Worm (Caenorhabditis elegans): ENCODE measurements around the gene ikke-1.

The ikke-1 gene

DNA sequence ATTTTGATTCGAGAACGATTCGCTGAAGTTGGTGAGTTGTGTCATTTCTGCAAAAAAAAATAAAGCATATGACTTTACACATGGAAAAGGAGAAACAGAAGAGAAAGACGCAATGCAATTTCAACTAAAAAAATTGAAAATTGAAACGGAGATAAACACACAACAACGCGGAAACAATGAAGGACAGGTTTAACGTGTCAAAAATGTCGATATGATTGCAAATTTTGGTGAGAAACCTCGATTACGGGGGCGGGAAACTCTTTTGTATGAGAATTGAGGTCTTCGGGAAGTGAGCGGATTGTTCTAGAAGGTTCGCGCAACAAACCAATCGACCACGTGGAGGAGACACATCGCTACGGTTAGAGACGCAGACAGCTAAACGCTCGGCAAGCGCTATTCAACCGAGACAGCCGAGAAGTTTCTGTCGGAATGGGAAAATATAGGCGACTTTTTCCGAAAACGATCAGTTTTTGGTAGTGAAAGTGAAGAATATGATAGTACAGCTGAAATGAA is 3.3 kb upstream of the ikke-1 start, which contains the start of gene R107.5 (continued):
- TF ChIP-seq unc-130 (GFP tag; optimal IDR thresholded peaks at IDR 0.05) (no peak), fkh-10 (GFP tag; optimal IDR thresholded peaks at IDR 0.05) (no peak), R02D3.7 (tag; optimal IDR thresholded peaks at IDR 0.05) (no peak), lin-38 (GFP tag; IDR thresholded peaks at IDR 0.05) (peak; percentile 81), hif-1 (tag; optimal IDR thresholded peaks at IDR 0.05) (peak; percentile 66 to 86), zfp-2 (tag; optimal IDR thresholded peaks at IDR 0.05) (peak; percentile 72), php-3 (GFP tag; IDR thresholded peaks at IDR 0.05) (peak; percentile 92), nhr-10 (tag; optimal IDR thresholded peaks at IDR 0.05) (peak; percentile 88), ceh-44 (GFP tag; IDR thresholded peaks at IDR 0.05) (no peak), cey-2 (tag; optimal IDR thresholded peaks at IDR 0.05; ENCODE audit: borderline replicate concordance, insufficient read depth) (peak; percentile 66), ama-1 (optimal IDR thresholded peaks at IDR 0.05) (peak; percentile 48), vab-7 (GFP tag; IDR thresholded peaks at IDR 0.05) (peak; percentile 87), ztf-7 (tag; optimal IDR thresholded peaks at IDR 0.05) (peak; percentile 21), ZK337.2 (GFP tag; IDR thresholded peaks at IDR 0.05) (0 out of 2 replicates have a peak, but pooled peaks have one; percentile 53), zfp-3 (GFP tag; conservative IDR thresholded peaks at IDR 0.05) (peak; percentile 97), T26A8.4 (GFP tag; IDR thresholded peaks at IDR 0.05) (peak; percentile 94), F49E8.2 (tag; optimal IDR thresholded peaks at IDR 0.05; ENCODE audit: borderline replicate concordance) (no peak), snpc-1.2 (GFP tag; IDR thresholded peaks at IDR 0.05) (peak; percentile 83), Y5F2A.4 (GFP tag; optimal IDR thresholded peaks at IDR 0.05) (peak; percentile 88), D1046.2 (GFP tag; IDR thresholded peaks at IDR 0.05) (peak; percentile 87), dve-1 (tag; optimal IDR thresholded peaks at IDR 0.05; ENCODE audit: insufficient read depth) (peak; percentile 94)

- TF ChIP-seq saeg-2 (GFP tag; IDR thresholded peaks at IDR 0.05) (0 out of 2 replicates have a peak, but pooled peaks have one; percentile 56), zfp-3 (GFP tag; conservative IDR thresholded peaks at IDR 0.05) (no peak), ctbp-1 (GFP tag; IDR thresholded peaks at IDR 0.05) (0 out of 2 replicates have a peak, but pooled peaks have one; percentile 28), php-3 (GFP tag; IDR thresholded peaks at IDR 0.05) (no peak)
Observed at ce11 chrIII:9053263-9053662, 2.8 kb upstream of the ikke-1 start.

ce11 chrIII:9052371-9052978 is 2.0 kb upstream of the ikke-1 start:
- no peak for TF ChIP-seq F44E2.7 (GFP tag; IDR thresholded peaks at IDR 0.05)
- TF ChIP-seq F10B5.3 (tag; optimal IDR thresholded peaks at IDR 0.05), result no peak
- TF ChIP-seq ceh-28 (tag; optimal IDR thresholded peaks at IDR 0.05), result no peak
- TF ChIP-seq nhr-48 (tag; optimal IDR thresholded peaks at IDR 0.05), result no peak
- no peak for TF ChIP-seq ceh-44 (GFP tag; IDR thresholded peaks at IDR 0.05)
- no peak for TF ChIP-seq snpc-1.2 (GFP tag; IDR thresholded peaks at IDR 0.05)
- no peak for TF ChIP-seq tag-97 (GFP tag; IDR thresholded peaks at IDR 0.05)
- peak; percentile 47; the same call in 1 of the 2 replicates for TF ChIP-seq lim-7 (GFP tag; IDR thresholded peaks at IDR 0.05)
- TF ChIP-seq zfp-2 (tag; optimal IDR thresholded peaks at IDR 0.05), result no peak
- no peak for TF ChIP-seq nhr-77 (tag; optimal IDR thresholded peaks at IDR 0.05)
- TF ChIP-seq mdl-1 (tag; optimal IDR thresholded peaks at IDR 0.05), result no peak
- peak; percentile 39 for TF ChIP-seq lin-1 (GFP tag; IDR thresholded peaks at IDR 0.05)
- peak; percentile 37 for TF ChIP-seq lin-13 (GFP tag; optimal IDR thresholded peaks at IDR 0.05)
- peak; percentile 24; the same call in 1 of the 2 replicates for TF ChIP-seq vab-7 (GFP tag; IDR thresholded peaks at IDR 0.05)
- no peak for TF ChIP-seq sdz-12 (GFP tag; optimal IDR thresholded peaks at IDR 0.05)
- no peak for TF ChIP-seq unc-39 (tag; optimal IDR thresholded peaks at IDR 0.05)
- TF ChIP-seq nhr-25 (tag; optimal IDR thresholded peaks at IDR 0.05; ENCODE audit: borderline replicate concordance, insufficient read depth), result no peak
- no peak for TF ChIP-seq ztf-11 (tag; optimal IDR thresholded peaks at IDR 0.05)
- TF ChIP-seq unc-62 (GFP tag; optimal IDR thresholded peaks at IDR 0.05 in 1 of 2), result peak in 1 of 2 experiments; percentile 97
- TF ChIP-seq unc-62 (tag; optimal IDR thresholded peaks at IDR 0.05), result no peak
- no peak for TF ChIP-seq ZK337.2 (GFP tag; IDR thresholded peaks at IDR 0.05)
- TF ChIP-seq dmd-6 (GFP tag; IDR thresholded peaks at IDR 0.05), result peak; percentile 55
- no peak for TF ChIP-seq F37D6.2 (tag; optimal IDR thresholded peaks at IDR 0.05)
- TF ChIP-seq ama-1 (optimal IDR thresholded peaks at IDR 0.05), result no peak
- no peak for TF ChIP-seq daf-12 (tag; optimal IDR thresholded peaks at IDR 0.05)
- no peak for TF ChIP-seq lir-3 (tag; optimal IDR thresholded peaks at IDR 0.05)
- TF ChIP-seq T26A8.4 (GFP tag; IDR thresholded peaks at IDR 0.05), result peak; percentile 20; the same call in 1 of the 2 replicates
- no peak for TF ChIP-seq F49E8.2 (tag; optimal IDR thresholded peaks at IDR 0.05; ENCODE audit: borderline replicate concordance)
- no peak for TF ChIP-seq Y5F2A.4 (GFP tag; optimal IDR thresholded peaks at IDR 0.05)
- TF ChIP-seq pqm-1 (tag; optimal IDR thresholded peaks at IDR 0.05), result no peak
- no peak for TF ChIP-seq aly-2 (tag; optimal IDR thresholded peaks at IDR 0.05)

Data from whole organism, L4 larva.